Worm (Caenorhabditis elegans) whole organism, L1 larva: ENCODE measurements around the gene str-232.

Experiments
- C04F5.9 ChIP-seq: sonication (generic microtip); optimal IDR thresholded peaks from 2 replicates; lab custom pipeline; 2016; ENCODE audit warnings: missing genetic modification characterization, missing compliant biosample characterization
- C34B4.2 ChIP-seq: sonication (generic microtip); optimal IDR thresholded peaks from 2 replicates; lab custom pipeline; 2017; ENCODE audit warnings: mild to moderate bottlenecking, missing genetic modification characterization, missing compliant biosample characterization
- alr-1 ChIP-seq: fragments of 200-800 bp; sonication (Bioruptor generic); optimal IDR thresholded peaks from 2 replicates; lab custom pipeline; 2018; ENCODE audit warnings: borderline replicate concordance, mild to moderate bottlenecking, missing genetic modification characterization, missing compliant biosample characterization
- ceh-63 ChIP-seq: fragments of 200-800 bp; sonication (Bioruptor generic); optimal IDR thresholded peaks from 2 replicates; lab custom pipeline; 2018; ENCODE audit warnings: mild to moderate bottlenecking, missing genetic modification characterization, missing compliant biosample characterization
- ceh-8 ChIP-seq: fragments of 200-800 bp; sonication (Bioruptor generic); optimal IDR thresholded peaks from 2 replicates; lab custom pipeline; 2018; ENCODE audit warnings: mild to moderate bottlenecking, missing genetic modification characterization, moderate library complexity, missing compliant biosample characterization
- ceh-88 ChIP-seq: fragments of 200-800 bp; sonication (Bioruptor generic); IDR thresholded peaks from 2 replicates; pipeline ENCODE4 v1.3.6; 2022; ENCODE audit warnings: missing genetic modification characterization, missing compliant biosample characterization
- efl-1 ChIP-seq, 4 experiments: fragments of 150-350 bp; optimal IDR thresholded peaks in 3 of 4; peaks in 1 of 4; 1 replicate in 1 of 4; 2 replicates in 3 of 4; lab custom pipeline; 2014; ENCODE audit warnings: missing biosample characterization in 2 of 4, missing genetic modification characterization in 2 of 4, missing genetic modification reagents in 2 of 4
- egl-27 ChIP-seq, 2 experiments: fragments of 150-350 bp in 1 of 2; sonication (generic microtip); optimal IDR thresholded peaks; 3 replicates each; lab custom pipeline; 2017 to 2018; ENCODE audit warnings: missing biosample characterization in 2 of 2, missing genetic modification characterization in 2 of 2, missing genetic modification reagents in 2 of 2
- elt-3 ChIP-seq, 6 experiments: fragments of 150-350 bp in 1 of 6; sonication (generic microtip); optimal IDR thresholded peaks; 2 replicates each; lab custom pipeline; 2017 to 2018; ENCODE audit warnings: missing biosample characterization in 6 of 6, missing genetic modification characterization in 6 of 6, inconsistent platforms in 1 of 6
- ets-5 ChIP-seq: fragments of 200-800 bp; sonication (Bioruptor generic); IDR thresholded peaks from 2 replicates; pipeline ENCODE4 v1.3.6; 2022; ENCODE audit warnings: missing genetic modification characterization, missing compliant biosample characterization
- fkh-8 ChIP-seq: sonication (generic microtip); optimal IDR thresholded peaks from 2 replicates; lab custom pipeline; 2016; ENCODE audit warnings: mild to moderate bottlenecking, missing genetic modification characterization, missing compliant biosample characterization
- fos-1 ChIP-seq: fragments of 150-350 bp; optimal IDR thresholded peaks from 2 replicates; lab custom pipeline; 2014; ENCODE audit warnings: missing biosample characterization, missing genetic modification characterization
- irx-1 ChIP-seq: sonication (generic microtip); optimal IDR thresholded peaks from 2 replicates; lab custom pipeline; 2016; ENCODE audit warnings: missing genetic modification characterization, missing compliant biosample characterization
- isw-1 ChIP-seq: fragments of 200-800 bp; sonication (Bioruptor generic); IDR thresholded peaks from 2 replicates; pipeline ENCODE4 v1.3.6; 2022; ENCODE audit warnings: missing genetic modification characterization, missing compliant biosample characterization
- lin-15B ChIP-seq: fragments of 150-350 bp; sonication (generic microtip); optimal IDR thresholded peaks from 3 replicates; lab custom pipeline; 2014; ENCODE audit warnings: missing biosample characterization, missing genetic modification characterization
- lin-35 ChIP-seq, 2 experiments: fragments of 150-350 bp; optimal IDR thresholded peaks; 2 replicates each; lab custom pipeline; 2014; ENCODE audit warnings: missing biosample characterization in 2 of 2, missing genetic modification characterization in 2 of 2, missing genetic modification reagents in 2 of 2
- lir-3 ChIP-seq: sonication (generic microtip); optimal IDR thresholded peaks from 2 replicates; lab custom pipeline; 2016; ENCODE audit warnings: mild to moderate bottlenecking, missing genetic modification characterization, moderate library complexity, missing compliant biosample characterization; ENCODE audit not compliant: poor library complexity
- lsy-2 ChIP-seq, 2 experiments: fragments of 150-350 bp; optimal IDR thresholded peaks; 2 replicates each; lab custom pipeline; 2014; ENCODE audit warnings: missing biosample characterization in 2 of 2, missing genetic modification characterization in 2 of 2
- mdl-1 ChIP-seq, 2 experiments: fragments of 150-350 bp; optimal IDR thresholded peaks; 2 replicates each; lab custom pipeline; 2014 to 2017; ENCODE audit warnings: missing biosample characterization in 2 of 2, missing genetic modification characterization in 2 of 2, inconsistent platforms in 1 of 2
- mep-1 ChIP-seq: fragments of 150-350 bp; optimal IDR thresholded peaks from 2 replicates; lab custom pipeline; 2014; ENCODE audit warnings: missing biosample characterization, missing genetic modification characterization
- nhr-12 ChIP-seq: sonication (generic microtip); optimal IDR thresholded peaks from 2 replicates; lab custom pipeline; 2017; ENCODE audit warnings: missing biosample characterization, missing genetic modification characterization
- nhr-28 ChIP-seq: fragments of 150-350 bp; optimal IDR thresholded peaks from 2 replicates; lab custom pipeline; 2014; ENCODE audit warnings: missing biosample characterization, missing genetic modification characterization
- nhr-47 ChIP-seq: sonication (generic microtip); optimal IDR thresholded peaks from 2 replicates; lab custom pipeline; 2016; ENCODE audit warnings: mild to moderate bottlenecking, missing genetic modification characterization, moderate library complexity, missing compliant biosample characterization
- nhr-90 ChIP-seq: sonication (generic microtip); optimal IDR thresholded peaks from 2 replicates; lab custom pipeline; 2016; ENCODE audit warnings: mild to moderate bottlenecking, missing genetic modification characterization, missing compliant biosample characterization; ENCODE audit not compliant: poor library complexity
- pax-3 ChIP-seq: fragments of 200-800 bp; sonication (Bioruptor generic); optimal IDR thresholded peaks from 2 replicates; lab custom pipeline; 2018; ENCODE audit warnings: mild to moderate bottlenecking, missing genetic modification characterization, moderate library complexity, missing compliant biosample characterization
- pqm-1 ChIP-seq: sonication (generic microtip); optimal IDR thresholded peaks from 3 replicates; lab custom pipeline; 2017; ENCODE audit warnings: missing biosample characterization, missing genetic modification characterization
- rnt-1 ChIP-seq: sonication (generic microtip); optimal IDR thresholded peaks from 2 replicates; lab custom pipeline; 2016; ENCODE audit warnings: mild to moderate bottlenecking, missing genetic modification characterization, moderate library complexity, missing compliant biosample characterization
- skn-1 ChIP-seq: fragments of 150-350 bp; optimal IDR thresholded peaks from 2 replicates; lab custom pipeline; 2014; ENCODE audit warnings: missing biosample characterization, missing genetic modification characterization
- sptf-1 ChIP-seq: fragments of 150-350 bp; optimal IDR thresholded peaks from 2 replicates; lab custom pipeline; 2014; ENCODE audit warnings: missing biosample characterization, missing genetic modification characterization
- swsn-7 ChIP-seq: sonication (generic microtip); optimal IDR thresholded peaks from 2 replicates; lab custom pipeline; 2016; ENCODE audit warnings: missing genetic modification characterization, missing compliant biosample characterization
- tlp-1 ChIP-seq: fragments of 150-350 bp; optimal IDR thresholded peaks from 2 replicates; lab custom pipeline; 2014; ENCODE audit warnings: missing biosample characterization, missing genetic modification characterization
- unc-30 ChIP-seq: sonication (generic microtip); optimal IDR thresholded peaks from 2 replicates; lab custom pipeline; 2017; ENCODE audit warnings: missing biosample characterization, missing genetic modification characterization
- unc-86 ChIP-seq: sonication (generic microtip); optimal IDR thresholded peaks from 2 replicates; lab custom pipeline; 2016; ENCODE audit warnings: missing genetic modification characterization, missing compliant biosample characterization
- xbp-1 ChIP-seq: sonication (generic microtip); optimal IDR thresholded peaks from 2 replicates; lab custom pipeline; 2016; ENCODE audit warnings: missing genetic modification characterization, missing compliant biosample characterization
- zip-4 ChIP-seq: fragments of 200-800 bp; sonication (Bioruptor generic); optimal IDR thresholded peaks from 2 replicates; lab custom pipeline; 2018; ENCODE audit warnings: mild to moderate bottlenecking, missing genetic modification characterization, moderate library complexity, missing compliant biosample characterization
- ztf-4 ChIP-seq: fragments of 150-350 bp; optimal IDR thresholded peaks from 2 replicates; lab custom pipeline; 2014; ENCODE audit warnings: missing biosample characterization, missing genetic modification characterization

str-232 gene

ce11 chrV:15975845-15976244 is 39.7 kb downstream of the str-232 start, which contains the start of gene clec-232:
Gene clec-232 (plus strand): TSS chrV:15976145.
- TF ChIP-seq mdl-1 (tag; optimal IDR thresholded peaks at IDR 0.05; lab: Kevin White, UChicago) (no peak), zip-4 (GFP tag; lab: Kevin White, UChicago) (no peak), fos-1 (tag; lab: Kevin White, UChicago) (no peak), C04F5.9 (tag; lab: Kevin White, UChicago) (no peak), ceh-88 (GFP tag; lab: Robert Waterston, UW) (no peak), ets-5 (GFP tag; lab: Robert Waterston, UW) (no peak), swsn-7 (tag; lab: Kevin White, UChicago) (no peak), C34B4.2 (tag; lab: Kevin White, UChicago) (no peak), nhr-12 (tag; lab: Kevin White, UChicago) (no peak), mep-1 (no peak), isw-1 (GFP tag; lab: Robert Waterston, UW) (no peak), tlp-1 (tag; lab: Kevin White, UChicago) (no peak), unc-86 (tag; lab: Kevin White, UChicago) (no peak), pqm-1 (tag; lab: Kevin White, UChicago) (no peak), egl-27 (tag; optimal IDR thresholded peaks at IDR 0.05; lab: Kevin White, UChicago) (no peak), ceh-63 (GFP tag; lab: Kevin White, UChicago) (no peak), efl-1 (optimal IDR thresholded peaks at IDR 0.05; lab: Kevin White, UChicago) (no peak), efl-1 (GFP tag; optimal IDR thresholded peaks at IDR 0.05 in 1 of 2; lab: Kevin White, UChicago) (no peak), skn-1 (no peak), lin-15B (tag; lab: Kevin White, UChicago) (no peak), nhr-47 (no peak)

ce11 chrV:15974836-15975235 is 40.7 kb downstream of the str-232 start, which contains the start of gene sru-22:
Gene sru-22 (minus strand): TSS chrV:15974936.
- TF ChIP-seq rnt-1 (no peak), efl-1 (optimal IDR thresholded peaks at IDR 0.05; lab: Kevin White, UChicago) (no peak), efl-1 (GFP tag; optimal IDR thresholded peaks at IDR 0.05 in 1 of 2; lab: Kevin White, UChicago) (peak in 1 of 2 experiments; percentile 7)
- TF ChIP-seq, all 84 proteins: peak for 1

ce11 chrV:15972484-15972883 is 43.1 kb downstream of the str-232 start, which contains the start of gene sru-23:
Gene sru-23 (minus strand): TSS chrV:15972584.
- TF ChIP-seq xbp-1 (tag; lab: Kevin White, UChicago), result no peak
- TF ChIP-seq nhr-90 (tag; lab: Kevin White, UChicago), result no peak
- no peak for TF ChIP-seq swsn-7 (tag; lab: Kevin White, UChicago)
- TF ChIP-seq lir-3 (tag; lab: Kevin White, UChicago), result no peak
- TF ChIP-seq lin-35 (GFP tag; optimal IDR thresholded peaks at IDR 0.05; lab: Kevin White, UChicago), result no peak
- no peak for TF ChIP-seq unc-86 (tag; lab: Kevin White, UChicago)

ce11 chrV:15970820-15971219 is 44.7 kb downstream of the str-232 start:
- no peak for TF ChIP-seq isw-1 (GFP tag; lab: Robert Waterston, UW)
- TF ChIP-seq lsy-2 (tag; optimal IDR thresholded peaks at IDR 0.05; lab: Kevin White, UChicago), result no peak
- no peak for TF ChIP-seq nhr-47
- no peak for TF ChIP-seq elt-3 (tag; optimal IDR thresholded peaks at IDR 0.05; lab: Kevin White, UChicago)
- TF ChIP-seq ztf-4 (tag; lab: Kevin White, UChicago), result no peak
- TF ChIP-seq sptf-1 (tag; lab: Kevin White, UChicago), result no peak
- TF ChIP-seq tlp-1 (tag; lab: Kevin White, UChicago), result no peak
- no peak for TF ChIP-seq efl-1 (optimal IDR thresholded peaks at IDR 0.05; lab: Kevin White, UChicago)
- no peak for TF ChIP-seq efl-1 (GFP tag; optimal IDR thresholded peaks at IDR 0.05 in 1 of 2; lab: Kevin White, UChicago)
- no peak for TF ChIP-seq pax-3
- no peak for TF ChIP-seq ets-5 (GFP tag; lab: Robert Waterston, UW)
- no peak for TF ChIP-seq nhr-28 (tag; lab: Kevin White, UChicago)
- no peak for TF ChIP-seq fos-1 (tag; lab: Kevin White, UChicago)
- no peak for TF ChIP-seq irx-1 (tag; lab: Kevin White, UChicago)
- TF ChIP-seq alr-1 (tag; lab: Kevin White, UChicago), result no peak
- TF ChIP-seq fkh-8 (tag; lab: Kevin White, UChicago), result no peak
- no peak for TF ChIP-seq ceh-8 (GFP tag; lab: Kevin White, UChicago)
- TF ChIP-seq swsn-7 (tag; lab: Kevin White, UChicago), result no peak
- TF ChIP-seq mep-1, result no peak
- no peak for TF ChIP-seq unc-30
- TF ChIP-seq egl-27 (tag; optimal IDR thresholded peaks at IDR 0.05; lab: Kevin White, UChicago), result no peak
